Worm (Caenorhabditis elegans) whole organism, L4 larva: Measurements from ENCODE around the gene Y57G11C.8.

Experiments
- F10B5.3 ChIP-seq: sonication (generic microtip); optimal IDR thresholded peaks from 2 replicates; lab custom pipeline; 2016; ENCODE audit warnings: mild to moderate bottlenecking, missing genetic modification characterization, missing compliant biosample characterization
- F26F4.8 ChIP-seq: fragments of 200-800 bp; sonication (Bioruptor generic); conservative IDR thresholded peaks from 2 replicates; pipeline ENCODE4 v1.3.6; 2022; ENCODE audit warnings: missing genetic modification characterization, missing compliant biosample characterization
- R02D3.7 ChIP-seq: fragments of 150-350 bp; sonication (generic microtip); optimal IDR thresholded peaks from 3 replicates; lab custom pipeline; 2014; ENCODE audit warnings: missing biosample characterization, missing genetic modification characterization
- Y105C5A.15 ChIP-seq: fragments of 200-800 bp; sonication (Bioruptor generic); IDR thresholded peaks from 2 replicates; pipeline ENCODE4 v1.3.6; 2022; ENCODE audit warnings: missing genetic modification characterization, missing compliant biosample characterization
- ZK546.5 ChIP-seq, 2 experiments: sonication (generic microtip); optimal IDR thresholded peaks; 2 replicates each; lab custom pipeline; 2017; ENCODE audit warnings: missing biosample characterization in 2 of 2, missing genetic modification characterization in 2 of 2
- aha-1 ChIP-seq: fragments of 150-350 bp; peaks from one replicate; lab custom pipeline; 2014; ENCODE audit warnings: missing biosample characterization, missing genetic modification characterization
- aly-2 ChIP-seq: sonication (generic microtip); optimal IDR thresholded peaks from 2 replicates; lab custom pipeline; 2018; ENCODE audit warnings: missing biosample characterization, missing genetic modification characterization
- attf-4 ChIP-seq: sonication (generic microtip); optimal IDR thresholded peaks from 3 replicates; lab custom pipeline; 2017; ENCODE audit warnings: missing biosample characterization, missing genetic modification characterization
- ceh-28 ChIP-seq: fragments of 150-350 bp; optimal IDR thresholded peaks from 2 replicates; lab custom pipeline; 2014; ENCODE audit warnings: missing biosample characterization, missing genetic modification reagents, missing genetic modification characterization
- ceh-62 ChIP-seq: sonication (generic microtip); optimal IDR thresholded peaks from 2 replicates; lab custom pipeline; 2017; ENCODE audit warnings: missing biosample characterization, missing genetic modification characterization
- ceh-82 ChIP-seq: sonication (generic microtip); optimal IDR thresholded peaks from 2 replicates; lab custom pipeline; 2017; ENCODE audit warnings: missing biosample characterization, missing genetic modification characterization
- ctbp-1 ChIP-seq: fragments of 200-800 bp; sonication (Bioruptor generic); IDR thresholded peaks from 2 replicates; pipeline ENCODE4 v1.3.6; 2022; ENCODE audit warnings: missing genetic modification reagents, missing genetic modification characterization, missing compliant biosample characterization
- daf-12 ChIP-seq: fragments of 150-350 bp; optimal IDR thresholded peaks from 2 replicates; lab custom pipeline; 2014; ENCODE audit warnings: missing biosample characterization, missing genetic modification reagents, missing genetic modification characterization
- daf-19 ChIP-seq: fragments of 200-800 bp; sonication (Bioruptor generic); conservative IDR thresholded peaks from 2 replicates; pipeline ENCODE4 v1.3.6; 2022; ENCODE audit warnings: missing genetic modification characterization, missing compliant biosample characterization
- dmd-9 ChIP-seq: fragments of 200-800 bp; sonication (Bioruptor generic); IDR thresholded peaks from 2 replicates; pipeline ENCODE4 v1.3.6; 2022; ENCODE audit warnings: missing genetic modification reagents, missing genetic modification characterization, missing compliant biosample characterization
- dve-1 ChIP-seq: sonication (generic microtip); optimal IDR thresholded peaks from 2 replicates; lab custom pipeline; 2017; ENCODE audit warnings: antibody characterized with exemption, mild to moderate bottlenecking, missing genetic modification characterization, missing compliant biosample characterization; ENCODE audit not compliant: insufficient read depth
- egl-27 ChIP-seq: sonication (generic microtip); optimal IDR thresholded peaks from 3 replicates; lab custom pipeline; 2017; ENCODE audit warnings: missing biosample characterization, missing genetic modification reagents, missing genetic modification characterization
- egl-43 ChIP-seq: fragments of 200-800 bp; sonication (Bioruptor generic); IDR thresholded peaks from 2 replicates; pipeline ENCODE4 v1.3.6; 2022; ENCODE audit warnings: missing genetic modification reagents, missing genetic modification characterization, missing compliant biosample characterization
- hif-1 ChIP-seq, 2 experiments: sonication (generic microtip); optimal IDR thresholded peaks; 2 replicates each; lab custom pipeline; 2016 to 2017; ENCODE audit warnings: missing compliant biosample characterization in 2 of 2, missing genetic modification characterization in 2 of 2, missing genetic modification reagents in 2 of 2, missing genotype in 2 of 2, mild to moderate bottlenecking in 1 of 2
- hmg-1.1 ChIP-seq: fragments of 200-800 bp; sonication (Bioruptor generic); IDR thresholded peaks from 2 replicates; pipeline ENCODE4 v1.3.6; 2022; ENCODE audit warnings: missing genetic modification reagents, missing genetic modification characterization, missing compliant biosample characterization
- lin-1 ChIP-seq: fragments of 200-800 bp; sonication (Bioruptor generic); IDR thresholded peaks from 2 replicates; pipeline ENCODE4 v1.3.6; 2022; ENCODE audit warnings: missing genetic modification reagents, missing genetic modification characterization, missing compliant biosample characterization
- lin-13 ChIP-seq: fragments of 150-350 bp; optimal IDR thresholded peaks from 2 replicates; lab custom pipeline; 2014; ENCODE audit warnings: missing biosample characterization, missing genetic modification reagents, missing genetic modification characterization
- lin-15B ChIP-seq: fragments of 150-350 bp; sonication (generic microtip); optimal IDR thresholded peaks from 3 replicates; lab custom pipeline; 2014; ENCODE audit warnings: missing biosample characterization, missing genetic modification characterization
- lin-29 ChIP-seq: fragments of 200-800 bp; sonication (Bioruptor generic); IDR thresholded peaks from 2 replicates; pipeline ENCODE4 v1.3.6; 2022; ENCODE audit warnings: missing genetic modification reagents, missing genetic modification characterization, missing compliant biosample characterization
- lir-3 ChIP-seq: sonication (generic microtip); optimal IDR thresholded peaks from 2 replicates; lab custom pipeline; 2016; ENCODE audit warnings: mild to moderate bottlenecking, missing genetic modification characterization, missing compliant biosample characterization
- madf-9 ChIP-seq: fragments of 200-800 bp; sonication (Bioruptor generic); conservative IDR thresholded peaks from 2 replicates; pipeline ENCODE4 v1.3.6; 2022; ENCODE audit warnings: missing genetic modification reagents, missing genetic modification characterization, missing compliant biosample characterization
- mdl-1 ChIP-seq, 2 experiments: fragments of 150-350 bp in 1 of 2; sonication (generic microtip) in 1 of 2; optimal IDR thresholded peaks; 2 replicates each; lab custom pipeline; 2014 to 2017; ENCODE audit warnings: missing biosample characterization in 2 of 2, missing genetic modification characterization in 2 of 2
- mep-1 ChIP-seq: fragments of 150-350 bp; sonication (generic microtip); optimal IDR thresholded peaks from 3 replicates; lab custom pipeline; 2014; ENCODE audit warnings: missing biosample characterization, missing genetic modification characterization
- mxl-3 ChIP-seq: fragments of 200-800 bp; sonication (Bioruptor generic); optimal IDR thresholded peaks from 2 replicates; lab custom pipeline; 2018; ENCODE audit warnings: mild to moderate bottlenecking, missing genetic modification characterization, missing compliant biosample characterization
- nhr-10 ChIP-seq: fragments of 150-350 bp; optimal IDR thresholded peaks from 2 replicates; lab custom pipeline; 2014; ENCODE audit warnings: missing biosample characterization, missing genetic modification characterization
- nhr-111 ChIP-seq: fragments of 200-800 bp; sonication (Bioruptor generic); optimal IDR thresholded peaks from 2 replicates; lab custom pipeline; 2018; ENCODE audit warnings: mild to moderate bottlenecking, missing genetic modification characterization, missing compliant biosample characterization
- nhr-237 ChIP-seq: sonication (generic microtip); optimal IDR thresholded peaks from 2 replicates; lab custom pipeline; 2017; ENCODE audit warnings: missing biosample characterization, missing genetic modification characterization
- nhr-25 ChIP-seq: sonication (generic microtip); optimal IDR thresholded peaks from 2 replicates; lab custom pipeline; 2017; ENCODE audit warnings: missing genetic modification characterization, mild to moderate bottlenecking, missing compliant biosample characterization, antibody characterized with exemption, moderate library complexity, borderline replicate concordance; ENCODE audit not compliant: insufficient read depth
- nhr-28 ChIP-seq: fragments of 150-350 bp; optimal IDR thresholded peaks from 2 replicates; lab custom pipeline; 2014; ENCODE audit warnings: missing biosample characterization, missing genetic modification characterization
- nhr-42 ChIP-seq: fragments of 200-800 bp; sonication (Bioruptor generic); IDR thresholded peaks from 2 replicates; pipeline ENCODE4 v1.3.6; 2022; ENCODE audit warnings: missing genetic modification characterization, missing compliant biosample characterization
- nhr-6 ChIP-seq: fragments of 150-350 bp; optimal IDR thresholded peaks from 2 replicates; lab custom pipeline; 2014; ENCODE audit warnings: missing biosample characterization, missing genetic modification characterization
- saeg-2 ChIP-seq: fragments of 200-800 bp; sonication (Bioruptor generic); IDR thresholded peaks from 2 replicates; pipeline ENCODE4 v1.3.6; 2022; ENCODE audit warnings: missing genetic modification reagents, missing genetic modification characterization, missing compliant biosample characterization
- skn-1 ChIP-seq: fragments of 150-350 bp; optimal IDR thresholded peaks from 2 replicates; lab custom pipeline; 2014; ENCODE audit warnings: missing biosample characterization, missing genetic modification characterization
- snpc-1.2 ChIP-seq: fragments of 200-800 bp; sonication (Bioruptor generic); IDR thresholded peaks from 2 replicates; pipeline ENCODE4 v1.3.6; 2022; ENCODE audit warnings: missing genetic modification reagents, missing genetic modification characterization, missing compliant biosample characterization
- snpc-4 ChIP-seq: fragments of 150-350 bp; optimal IDR thresholded peaks from 2 replicates; lab custom pipeline; 2014; ENCODE audit warnings: missing biosample characterization, missing genetic modification characterization
- tag-97 ChIP-seq: fragments of 200-800 bp; sonication (Bioruptor generic); IDR thresholded peaks from 2 replicates; pipeline ENCODE4 v1.3.6; 2022; ENCODE audit warnings: missing genetic modification characterization, missing compliant biosample characterization
- tra-1 ChIP-seq: fragments of 200-800 bp; sonication (Bioruptor generic); IDR thresholded peaks from 2 replicates; pipeline ENCODE4 v1.3.6; 2022; ENCODE audit warnings: missing genetic modification reagents, missing genetic modification characterization, missing compliant biosample characterization
- vab-7 ChIP-seq: fragments of 200-800 bp; sonication (Bioruptor generic); IDR thresholded peaks from 2 replicates; pipeline ENCODE4 v1.3.6; 2022; ENCODE audit warnings: missing genetic modification reagents, missing genetic modification characterization, missing compliant biosample characterization
- zag-1 ChIP-seq: fragments of 150-350 bp; optimal IDR thresholded peaks from 2 replicates; lab custom pipeline; 2014; ENCODE audit warnings: missing biosample characterization, missing genetic modification characterization
- zfp-3 ChIP-seq: fragments of 200-800 bp; sonication (Bioruptor generic); conservative IDR thresholded peaks from 2 replicates; pipeline ENCODE4 v1.3.6; 2022; ENCODE audit warnings: missing genetic modification reagents, missing genetic modification characterization, missing compliant biosample characterization
- zip-11 ChIP-seq: fragments of 200-800 bp; sonication (Bioruptor generic); IDR thresholded peaks from 2 replicates; pipeline ENCODE4 v1.3.6; 2022; ENCODE audit warnings: missing genetic modification characterization, missing compliant biosample characterization
- zip-2 ChIP-seq: fragments of 150-350 bp; optimal IDR thresholded peaks from 2 replicates; lab custom pipeline; 2014; ENCODE audit warnings: missing biosample characterization, missing genetic modification characterization

Gene Y57G11C.8

ce11 chrIV:14782211-14782610 is 574 bp downstream of the Y57G11C.8 start, which contains the start of gene Y57G11C.1130 (continued):
- TF ChIP-seq snpc-4 (tag; lab: Kevin White, UChicago) (no peak), saeg-2 (GFP tag; lab: Robert Waterston, UW) (no peak), nhr-25 (tag; lab: Kevin White, UChicago) (no peak)
- TF ChIP-seq, all 104 proteins: peak for 0

ce11 chrIV:14784481-14784880 is 2.8 kb downstream of the Y57G11C.8 start, which contains the start of gene nlp-56:
TSS of gene nlp-56 (minus strand) at chrIV:14784737.
- no peak for TF ChIP-seq ceh-62 (tag; lab: Kevin White, UChicago)
- peak; percentile 93 for TF ChIP-seq aha-1 (tag; lab: Kevin White, UChicago)
- TF ChIP-seq, all 104 proteins: peak for 1

ce11 chrIV:14786374-14787136 is 4.9 kb downstream of the Y57G11C.8 start, which contains the start of gene melo-1:
TSS of gene melo-1 (plus strand) at chrIV:14787031.
- TF ChIP-seq dve-1 (tag; lab: Kevin White, UChicago) = peak; percentile 74
- no peak for TF ChIP-seq lir-3 (tag; lab: Kevin White, UChicago)
- peak; percentile 69 for TF ChIP-seq hmg-1.1
- TF ChIP-seq daf-12 (tag; lab: Kevin White, UChicago) = no peak
- TF ChIP-seq mdl-1 (tag; optimal IDR thresholded peaks at IDR 0.05; lab: Kevin White, UChicago) = no peak
- TF ChIP-seq mep-1 (tag; lab: Kevin White, UChicago) = peak; percentile 47
- no peak for TF ChIP-seq dmd-9 (GFP tag; lab: Robert Waterston, UW)
- TF ChIP-seq Y105C5A.15 (GFP tag; lab: Robert Waterston, UW) = no peak
- TF ChIP-seq R02D3.7 (tag; lab: Kevin White, UChicago) = no peak
- peak; percentile 50 for TF ChIP-seq nhr-28
- no peak for TF ChIP-seq lin-13
- no peak for TF ChIP-seq egl-43 (GFP tag; lab: Robert Waterston, UW)
- TF ChIP-seq nhr-111 (GFP tag; lab: Kevin White, UChicago) = no peak
- TF ChIP-seq madf-9 (GFP tag; lab: Robert Waterston, UW) = no peak
- no peak for TF ChIP-seq lin-15B
- TF ChIP-seq aly-2 (tag; lab: Kevin White, UChicago) = no peak
- peak in 1 of 2 experiments; percentile 7 for TF ChIP-seq hif-1 (tag; optimal IDR thresholded peaks at IDR 0.05; lab: Kevin White, UChicago)
- no peak for TF ChIP-seq nhr-25 (tag; lab: Kevin White, UChicago)
- no peak for TF ChIP-seq F26F4.8 (GFP tag; lab: Robert Waterston, UW)
- no peak for TF ChIP-seq egl-27 (tag; lab: Kevin White, UChicago)
- no peak for TF ChIP-seq lin-1 (GFP tag; lab: Robert Waterston, UW)
- TF ChIP-seq vab-7 (GFP tag; lab: Robert Waterston, UW) = no peak
- TF ChIP-seq lin-29 (GFP tag; lab: Robert Waterston, UW) = no peak
- no peak for TF ChIP-seq ZK546.5 (tag; optimal IDR thresholded peaks at IDR 0.05; lab: Kevin White, UChicago)
- TF ChIP-seq tra-1 = no peak
- no peak for TF ChIP-seq zip-11
- no peak for TF ChIP-seq F10B5.3 (tag; lab: Kevin White, UChicago)
- no peak for TF ChIP-seq tag-97
- TF ChIP-seq nhr-10 (tag; lab: Kevin White, UChicago) = no peak
- no peak for TF ChIP-seq attf-4
- TF ChIP-seq nhr-237 = no peak
- TF ChIP-seq zfp-3 (GFP tag; lab: Robert Waterston, UW) = no peak
- TF ChIP-seq ceh-62 (tag; lab: Kevin White, UChicago) = no peak
- TF ChIP-seq nhr-42 = no peak
- TF ChIP-seq daf-19 (GFP tag; lab: Robert Waterston, UW) = no peak
- no peak for TF ChIP-seq zip-2 (tag; lab: Kevin White, UChicago)
- TF ChIP-seq ctbp-1 (GFP tag; lab: Robert Waterston, UW) = no peak
- no peak for TF ChIP-seq ceh-28 (tag; lab: Kevin White, UChicago)
- 0 out of 2 replicates have a peak, but pooled peaks have one; percentile 21 for TF ChIP-seq snpc-1.2
- no peak for TF ChIP-seq ceh-82
- no peak for TF ChIP-seq zag-1 (tag; lab: Kevin White, UChicago)
- peak; percentile 26 for TF ChIP-seq nhr-6 (tag; lab: Kevin White, UChicago)
- TF ChIP-seq skn-1 (tag; lab: Kevin White, UChicago) = no peak
- no peak for TF ChIP-seq mxl-3
